Worm (Caenorhabditis elegans): ENCODE data around the gene cnc-1.

DNA sequence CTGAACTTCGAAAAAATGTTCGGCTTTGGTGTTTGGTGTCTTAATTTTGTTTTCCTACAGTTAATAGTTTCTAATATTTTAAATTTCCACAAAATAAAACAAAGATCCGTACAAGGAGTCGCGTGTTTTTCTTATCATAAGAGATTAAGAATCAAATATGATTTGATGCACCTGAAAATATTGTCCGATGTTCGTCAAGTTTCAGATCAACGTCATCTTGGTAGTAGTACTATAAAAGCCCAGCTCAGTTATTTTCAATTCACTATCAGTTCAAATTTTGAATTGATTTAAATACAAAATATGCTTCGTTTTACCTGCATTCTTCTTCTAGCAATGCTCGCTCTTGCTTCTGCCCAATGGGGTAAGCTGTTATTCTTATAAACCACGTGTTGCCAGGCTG is 1.0 kb upstream of the cnc-1 start, which contains the start of gene cnc-5:
- no peak for TF ChIP-seq lin-13 (GFP tag; optimal IDR thresholded peaks at IDR 0.05)
- no peak for TF ChIP-seq nhr-77 (tag; optimal IDR thresholded peaks at IDR 0.05)
- TF ChIP-seq Y5F2A.4 (GFP tag; optimal IDR thresholded peaks at IDR 0.05) = no peak
- no peak for TF ChIP-seq madf-9 (GFP tag; conservative IDR thresholded peaks at IDR 0.05)
- no peak for TF ChIP-seq madf-5 (GFP tag; IDR thresholded peaks at IDR 0.05)
- no peak for TF ChIP-seq egl-27 (tag; optimal IDR thresholded peaks at IDR 0.05)
